Worm (Caenorhabditis elegans) whole organism, L1 larva: ENCODE measurements around the gene F40F8.5.

ENCODE experiments used
- egl-27 ChIP-seq, 2 experiments: fragments of 150-350 bp in 1 of 2; sonication (generic microtip); optimal IDR thresholded peaks; 3 replicates each; lab custom pipeline; 2017 to 2018; ENCODE audit warnings: missing biosample characterization in 2 of 2, missing genetic modification characterization in 2 of 2, missing genetic modification reagents in 2 of 2
- elt-2 ChIP-seq: sonication (generic microtip); optimal IDR thresholded peaks from 2 replicates; lab custom pipeline; 2016; ENCODE audit warnings: missing genetic modification characterization, mild to moderate bottlenecking, inconsistent platforms, missing compliant biosample characterization, missing genetic modification reagents
- nhr-12 ChIP-seq: sonication (generic microtip); optimal IDR thresholded peaks from 2 replicates; lab custom pipeline; 2017; ENCODE audit warnings: missing biosample characterization, missing genetic modification characterization
- nhr-237 ChIP-seq: fragments of 150-350 bp; optimal IDR thresholded peaks from 2 replicates; lab custom pipeline; 2014; ENCODE audit warnings: missing biosample characterization, missing genetic modification characterization
- nhr-28 ChIP-seq: fragments of 150-350 bp; optimal IDR thresholded peaks from 2 replicates; lab custom pipeline; 2014; ENCODE audit warnings: missing biosample characterization, missing genetic modification characterization
- snpc-4 ChIP-seq: fragments of 150-350 bp; optimal IDR thresholded peaks from 2 replicates; lab custom pipeline; 2014; ENCODE audit warnings: missing biosample characterization, missing genetic modification characterization

- TF ChIP-seq nhr-12 (tag; lab: Kevin White, UChicago) (no peak), snpc-4 (tag; lab: Kevin White, UChicago) (no peak), elt-2 (tag; lab: Kevin White, UChicago) (no peak), nhr-237 (tag; lab: Kevin White, UChicago) (no peak), nhr-28 (no peak), egl-27 (tag; optimal IDR thresholded peaks at IDR 0.05; lab: Kevin White, UChicago) (no peak)
Measured at ce11 chrII:11155400-11155799, 20.7 kb upstream of the F40F8.5 start.
